Fruit fly (Drosophila melanogaster) whole organism, embryonic: Measurements from ENCODE around the gene ClC-a.

Experiments used
- CG10654 ChIP-seq: fragments of 200-800 bp; sonication (Bioruptor generic); optimal IDR thresholded peaks from 2 replicates; lab custom pipeline; 2016; ENCODE audit warnings: missing biosample characterization, missing genetic modification characterization
- CG11085 ChIP-seq: fragments of 200-800 bp; sonication (Bioruptor generic); IDR thresholded peaks from 2 replicates; pipeline ENCODE4 v1.3.6; 2022; ENCODE audit warnings: missing biosample characterization, missing genetic modification characterization
- CG12659 ChIP-seq: fragments of 200-800 bp; sonication (Bioruptor generic); optimal IDR thresholded peaks from 3 replicates; lab custom pipeline; 2017; ENCODE audit warnings: mild to moderate bottlenecking, missing biosample characterization, missing genetic modification reagents, missing genetic modification characterization
- CG13624 ChIP-seq: fragments of 200-800 bp; sonication (Bioruptor generic); optimal IDR thresholded peaks from 2 replicates; lab custom pipeline; 2016; ENCODE audit warnings: missing biosample characterization, missing genetic modification characterization
- CG14710 ChIP-seq: fragments of 200-800 bp; sonication (Bioruptor generic); optimal IDR thresholded peaks from 3 replicates; lab custom pipeline; 2019; ENCODE audit warnings: missing biosample characterization, mild to moderate bottlenecking, missing genetic modification characterization, moderate library complexity
- CG15479 ChIP-seq: fragments of 200-800 bp; sonication (Bioruptor generic); optimal IDR thresholded peaks from 3 replicates; lab custom pipeline; 2019; ENCODE audit warnings: missing biosample characterization, mild to moderate bottlenecking, missing genetic modification characterization, moderate library complexity
- CG1602 ChIP-seq: fragments of 200-800 bp; sonication (Bioruptor generic); optimal IDR thresholded peaks from 3 replicates; lab custom pipeline; 2016; ENCODE audit warnings: missing biosample characterization, missing genetic modification characterization
- CG18764 ChIP-seq: fragments of 200-800 bp; sonication (Bioruptor generic); optimal IDR thresholded peaks from 3 replicates; lab custom pipeline; 2016; ENCODE audit warnings: missing biosample characterization, missing genetic modification characterization
- CG2129 ChIP-seq: fragments of 200-800 bp; sonication (Bioruptor generic); IDR thresholded peaks from 2 replicates; pipeline ENCODE4 v1.3.6; 2022; ENCODE audit warnings: missing biosample characterization, missing genetic modification characterization; ENCODE audit not compliant: partially characterized antibody
- CG3163 ChIP-seq: fragments of 200-800 bp; sonication (Bioruptor generic); optimal IDR thresholded peaks from 3 replicates; lab custom pipeline; 2016; ENCODE audit warnings: missing biosample characterization, missing genetic modification characterization
- CG32532 ChIP-seq: fragments of 200-800 bp; sonication (Bioruptor generic); IDR thresholded peaks from 2 replicates; pipeline ENCODE4 v1.3.6; 2022; ENCODE audit warnings: missing biosample characterization, missing genetic modification characterization
- CG33557 ChIP-seq: fragments of 200-800 bp; sonication (Bioruptor generic); optimal IDR thresholded peaks from 2 replicates; lab custom pipeline; 2019; ENCODE audit warnings: missing biosample characterization, mild to moderate bottlenecking, missing genetic modification characterization, moderate library complexity
- CG4328 ChIP-seq: fragments of 200-800 bp; sonication (Bioruptor generic); optimal IDR thresholded peaks from 3 replicates; lab custom pipeline; 2017; ENCODE audit warnings: missing biosample characterization, missing genetic modification reagents, missing genetic modification characterization
- CG4424 ChIP-seq: fragments of 200-800 bp; sonication (Bioruptor generic); optimal IDR thresholded peaks from 3 replicates; lab custom pipeline; 2016; ENCODE audit warnings: missing biosample characterization, missing genetic modification characterization
- CG4730 ChIP-seq: fragments of 200-800 bp; sonication (Bioruptor generic); IDR thresholded peaks from 2 replicates; pipeline ENCODE4 v1.3.6; 2022; ENCODE audit warnings: missing biosample characterization, missing genetic modification characterization
- CG4854 ChIP-seq: fragments of 200-800 bp; sonication (Bioruptor generic); optimal IDR thresholded peaks from 2 replicates; lab custom pipeline; 2016; ENCODE audit warnings: missing biosample characterization, missing genetic modification characterization, inconsistent platforms
- CG7786 ChIP-seq: fragments of 200-800 bp; sonication (Bioruptor generic); optimal IDR thresholded peaks from 2 replicates; lab custom pipeline; 2016; ENCODE audit warnings: missing biosample characterization, missing genetic modification characterization
- CTCF ChIP-seq: fragments of 200-800 bp; sonication (Bioruptor generic); optimal IDR thresholded peaks from 2 replicates; lab custom pipeline; 2017; ENCODE audit warnings: missing biosample characterization, mild to moderate bottlenecking, missing genetic modification characterization, moderate library complexity
- Ets65A ChIP-seq: fragments of 200-800 bp; sonication (Bioruptor generic); peaks from one replicate; lab custom pipeline; 2016; ENCODE audit warnings: missing biosample characterization, missing genetic modification characterization
- Fer1 ChIP-seq: fragments of 200-800 bp; sonication (Bioruptor generic); optimal IDR thresholded peaks from 2 replicates; lab custom pipeline; 2017; ENCODE audit warnings: missing biosample characterization, mild to moderate bottlenecking, missing genetic modification characterization
- GATAe ChIP-seq: fragments of 200-800 bp; sonication (Bioruptor generic); conservative IDR thresholded peaks from 2 replicates; pipeline ENCODE4 v1.3.6; 2022; ENCODE audit warnings: missing biosample characterization, missing genetic modification characterization
- HLH4C ChIP-seq: fragments of 200-800 bp; sonication (Bioruptor generic); IDR thresholded peaks from 3 replicates; pipeline ENCODE4 v1.3.6; 2022; ENCODE audit warnings: missing biosample characterization, missing genetic modification characterization; ENCODE audit not compliant: partially characterized antibody
- Med ChIP-seq: fragments of 200-800 bp; sonication (Bioruptor generic); peaks from one replicate; lab custom pipeline; 2016; ENCODE audit warnings: missing biosample characterization, missing genetic modification characterization, mild to moderate bottlenecking, inconsistent platforms, moderate library complexity
- NC2β ChIP-seq: fragments of 200-800 bp; sonication (Bioruptor generic); optimal IDR thresholded peaks from 2 replicates; lab custom pipeline; 2016; ENCODE audit warnings: missing biosample characterization, missing genetic modification characterization
- Ptx1 ChIP-seq: fragments of 200-800 bp; sonication (Bioruptor generic); IDR thresholded peaks from 2 replicates; pipeline ENCODE4 v1.3.6; 2022; ENCODE audit warnings: missing biosample characterization, missing genetic modification characterization
- Sox102F ChIP-seq: fragments of 200-800 bp; sonication (Bioruptor generic); optimal IDR thresholded peaks from 2 replicates; lab custom pipeline; 2018; ENCODE audit warnings: missing biosample characterization, mild to moderate bottlenecking, missing genetic modification characterization, moderate library complexity
- ac ChIP-seq: fragments of 200-800 bp; sonication (Bioruptor generic); optimal IDR thresholded peaks from 3 replicates; lab custom pipeline; 2017; ENCODE audit warnings: missing biosample characterization, mild to moderate bottlenecking, missing genetic modification characterization
- chm ChIP-seq: fragments of 200-800 bp; sonication (Bioruptor generic); IDR thresholded peaks from 2 replicates; pipeline ENCODE4 v1.3.6; 2022; ENCODE audit warnings: missing biosample characterization, missing genetic modification characterization
- ems ChIP-seq: fragments of 200-800 bp; sonication (Bioruptor generic); optimal IDR thresholded peaks from 3 replicates; lab custom pipeline; 2016; ENCODE audit warnings: missing biosample characterization, missing genetic modification characterization
- ftz-f1 ChIP-seq: fragments of 200-800 bp; sonication (Bioruptor generic); optimal IDR thresholded peaks from 2 replicates; lab custom pipeline; 2016; ENCODE audit warnings: missing biosample characterization, missing genetic modification characterization
- gt ChIP-seq: fragments of 200-800 bp; sonication (Bioruptor generic); IDR thresholded peaks from 2 replicates; pipeline ENCODE4 v1.3.6; 2022; ENCODE audit warnings: missing biosample characterization, missing genetic modification characterization
- hbn ChIP-seq: fragments of 200-800 bp; sonication (Bioruptor generic); IDR thresholded peaks from 2 replicates; pipeline ENCODE4 v1.3.6; 2022; ENCODE audit warnings: missing biosample characterization, missing genetic modification characterization; ENCODE audit not compliant: partially characterized antibody
- inv ChIP-seq: fragments of 200-800 bp; sonication (Bioruptor generic); IDR thresholded peaks from 2 replicates; pipeline ENCODE4 v1.3.6; 2022; ENCODE audit warnings: missing biosample characterization, missing genetic modification characterization; ENCODE audit not compliant: partially characterized antibody
- kni ChIP-seq: fragments of 200-800 bp; sonication (Bioruptor generic); optimal IDR thresholded peaks from 3 replicates; lab custom pipeline; 2017; ENCODE audit warnings: mild to moderate bottlenecking, missing biosample characterization, missing genetic modification reagents, missing genetic modification characterization
- lbe ChIP-seq: fragments of 200-800 bp; sonication (Bioruptor generic); optimal IDR thresholded peaks from 2 replicates; lab custom pipeline; 2016; ENCODE audit warnings: missing biosample characterization, mild to moderate bottlenecking, missing genetic modification characterization
- mirr ChIP-seq: fragments of 200-800 bp; sonication (Bioruptor generic); optimal IDR thresholded peaks from 3 replicates; lab custom pipeline; 2018; ENCODE audit warnings: missing biosample characterization, mild to moderate bottlenecking, missing genetic modification characterization
- nerfin-2 ChIP-seq: fragments of 200-800 bp; sonication (Bioruptor generic); IDR thresholded peaks from 2 replicates; pipeline ENCODE4 v1.3.6; 2022; ENCODE audit warnings: missing biosample characterization, missing genetic modification characterization; ENCODE audit not compliant: partially characterized antibody
- otp ChIP-seq: fragments of 200-800 bp; sonication (Bioruptor generic); IDR thresholded peaks from 3 replicates; pipeline ENCODE4, ENCODE4 v1.3.6; 2022; ENCODE audit warnings: missing biosample characterization, missing genetic modification characterization
- peb ChIP-seq: fragments of 200-800 bp; sonication (Bioruptor generic); IDR thresholded peaks from 2 replicates; pipeline ENCODE4 v1.3.6; 2022; ENCODE audit warnings: missing biosample characterization, missing genetic modification characterization
- sd ChIP-seq: fragments of 200-800 bp; sonication (Bioruptor generic); optimal IDR thresholded peaks from 3 replicates; lab custom pipeline; 2018; ENCODE audit warnings: missing biosample characterization, mild to moderate bottlenecking, missing genetic modification characterization, moderate library complexity
- usp ChIP-seq: fragments of >200 bp; optimal IDR thresholded peaks from 2 replicates; lab custom pipeline; 2017; ENCODE audit warnings: missing biosample characterization, missing genetic modification characterization

ClC-a gene

dm6 chr3R:11780181-11780688, 32.8 kb downstream of the ClC-a start (continued):
- TF ChIP-seq ac (GFP tag; lab: Kevin White, UChicago) (peak; percentile 92), CTCF (GFP tag; lab: Kevin White, UChicago) (peak; percentile 42), Sox102F (GFP tag; lab: Kevin White, UChicago) (peak; percentile 96), ems (peak; percentile 54), CG4854 (peak; percentile 59), nerfin-2 (GFP tag; lab: Robert Waterston, UW) (no peak), CG13624 (no peak), lbe (GFP tag; lab: Kevin White, UChicago) (peak; percentile 84), NC2β (GFP tag; lab: Kevin White, UChicago) (peak; percentile 0), GATAe (GFP tag; lab: Robert Waterston, UW) (no peak), ftz-f1 (GFP tag; lab: Kevin White, UChicago) (no peak), CG4730 (GFP tag; lab: Robert Waterston, UW) (peak; percentile 68), gt (GFP tag; lab: Robert Waterston, UW) (peak; percentile 79), CG32532 (peak; percentile 31; the same call in 1 of the 2 replicates), CG7786 (GFP tag; lab: Kevin White, UChicago) (no peak), otp (GFP tag; lab: Robert Waterston, UW) (peak; percentile 91), CG4328 (peak; percentile 65), CG2129 (no peak), inv (no peak), mirr (GFP tag; lab: Kevin White, UChicago) (no peak), CG10654 (GFP tag; lab: Kevin White, UChicago) (peak; percentile 92), CG33557 (GFP tag; lab: Kevin White, UChicago) (peak; percentile 97), CG3163 (GFP tag; lab: Kevin White, UChicago) (no peak), chm (GFP tag; lab: Robert Waterston, UW) (peak; percentile 93), CG15479 (GFP tag; lab: Kevin White, UChicago) (peak; percentile 63), CG18764 (GFP tag; lab: Kevin White, UChicago) (peak; percentile 88), kni (GFP tag; lab: Kevin White, UChicago) (no peak), CG4424 (GFP tag; lab: Kevin White, UChicago) (peak; percentile 96), Med (GFP tag; lab: Kevin White, UChicago) (peak; percentile 44), HLH4C (GFP tag; lab: Robert Waterston, UW) (no peak), Ets65A (GFP tag; lab: Kevin White, UChicago) (peak; percentile 56), CG1602 (GFP tag; lab: Kevin White, UChicago) (peak; percentile 95), CG12659 (peak; percentile 85), Ptx1 (peak; percentile 85), CG14710 (tag; lab: Kevin White, UChicago) (peak; percentile 98), usp (GFP tag; lab: Kevin White, UChicago) (no peak), peb (peak; percentile 83), sd (tag; lab: Kevin White, UChicago) (peak; percentile 10), hbn (no peak), CG11085 (GFP tag; lab: Robert Waterston, UW) (no peak), Fer1 (GFP tag; lab: Kevin White, UChicago) (peak; percentile 36)
